Fruit fly (Drosophila melanogaster) whole organism, prepupa: ENCODE measurements around the gene CG14984.

Source experiments
- CG11294 ChIP-seq: fragments of 200-800 bp; sonication (Bioruptor generic); IDR thresholded peaks from 2 replicates; pipeline ENCODE4 v1.3.6; 2022; ENCODE audit warnings: missing biosample characterization, missing genetic modification characterization
- CG8319 ChIP-seq: fragments of 200-800 bp; sonication (Bioruptor generic); optimal IDR thresholded peaks from 3 replicates; lab custom pipeline; 2016; ENCODE audit warnings: missing biosample characterization, missing genetic modification characterization
- Sox102F ChIP-seq: fragments of 200-800 bp; sonication (Bioruptor generic); optimal IDR thresholded peaks from 2 replicates; lab custom pipeline; 2016; ENCODE audit warnings: missing biosample characterization, mild to moderate bottlenecking, missing genetic modification characterization

- no peak for TF ChIP-seq Sox102F (GFP tag; lab: Kevin White, UChicago)
- TF ChIP-seq CG11294: no peak
- TF ChIP-seq CG8319 (GFP tag; lab: Kevin White, UChicago): no peak
Measured at dm6 chr3L:3980027-3980426, 27.7 kb upstream of the CG14984 start.
